Worm (Caenorhabditis elegans) whole organism, young adult: ENCODE data around the gene par-1.

Experiments used
- B0336.3 ChIP-seq: fragments of 200-800 bp; sonication (Bioruptor generic); IDR thresholded peaks from 2 replicates; pipeline ENCODE4 v1.3.6; 2022; ENCODE audit warnings: missing genetic modification characterization, missing compliant biosample characterization
- F22D6.2 ChIP-seq: sonication (generic microtip); optimal IDR thresholded peaks from 2 replicates; lab custom pipeline; 2016; ENCODE audit warnings: mild to moderate bottlenecking, missing genetic modification characterization, missing compliant biosample characterization
- F39B2.1 ChIP-seq: fragments of 200-800 bp; sonication (Bioruptor generic); IDR thresholded peaks from 2 replicates; pipeline ENCODE4 v1.3.6; 2022; ENCODE audit warnings: missing genetic modification reagents, missing genetic modification characterization, missing compliant biosample characterization
- F52B5.7 ChIP-seq: sonication (generic microtip); optimal IDR thresholded peaks from 2 replicates; lab custom pipeline; 2016; ENCODE audit warnings: mild to moderate bottlenecking, missing genetic modification characterization, missing compliant biosample characterization
- K11D2.4 ChIP-seq: fragments of 200-800 bp; sonication (Bioruptor generic); IDR thresholded peaks from 2 replicates; pipeline ENCODE4 v1.3.6; 2022; ENCODE audit warnings: missing genetic modification reagents, missing genetic modification characterization, missing compliant biosample characterization
- T07F8.4 ChIP-seq: sonication (generic microtip); optimal IDR thresholded peaks from 2 replicates; lab custom pipeline; 2016; ENCODE audit warnings: mild to moderate bottlenecking, missing genetic modification characterization, moderate library complexity, missing compliant biosample characterization
- Y53G8AR.9 ChIP-seq: fragments of 200-800 bp; sonication (Bioruptor generic); conservative IDR thresholded peaks from 2 replicates; pipeline ENCODE4 v1.3.6; 2022; ENCODE audit warnings: missing genetic modification reagents, missing genetic modification characterization, missing compliant biosample characterization
- Y56A3A.18 ChIP-seq: fragments of 200-800 bp; sonication (Bioruptor generic); IDR thresholded peaks from 2 replicates; pipeline ENCODE4 v1.3.6; 2022; ENCODE audit warnings: missing genetic modification reagents, missing genetic modification characterization, missing compliant biosample characterization
- akir-1 ChIP-seq: fragments of 200-800 bp; sonication (Bioruptor generic); optimal IDR thresholded peaks from 2 replicates; lab custom pipeline; 2018; ENCODE audit warnings: mild to moderate bottlenecking, missing genetic modification characterization, moderate library complexity, missing compliant biosample characterization
- athp-1 ChIP-seq: sonication (generic microtip); optimal IDR thresholded peaks from 2 replicates; lab custom pipeline; 2017; ENCODE audit warnings: mild to moderate bottlenecking, missing genetic modification characterization, missing compliant biosample characterization
- attf-6 ChIP-seq: fragments of 200-800 bp; sonication (Bioruptor generic); IDR thresholded peaks from 2 replicates; pipeline ENCODE4 v1.3.6; 2022; ENCODE audit warnings: missing genetic modification reagents, missing genetic modification characterization, missing compliant biosample characterization
- bed-2 ChIP-seq: fragments of 200-800 bp; sonication (Bioruptor generic); IDR thresholded peaks from 2 replicates; pipeline ENCODE4 v1.3.6; 2022; ENCODE audit warnings: missing genetic modification reagents, missing genetic modification characterization, missing compliant biosample characterization
- ceh-100 ChIP-seq: fragments of 200-800 bp; sonication (Bioruptor generic); IDR thresholded peaks from 2 replicates; pipeline ENCODE4 v1.3.6; 2022; ENCODE audit warnings: missing genetic modification reagents, missing genetic modification characterization, missing compliant biosample characterization
- ceh-79 ChIP-seq: sonication (generic microtip); optimal IDR thresholded peaks from 2 replicates; lab custom pipeline; 2017; ENCODE audit warnings: mild to moderate bottlenecking, missing genetic modification characterization, missing compliant biosample characterization
- dpl-1 ChIP-seq: fragments of 150-350 bp; optimal IDR thresholded peaks from 2 replicates; lab custom pipeline; 2014; ENCODE audit warnings: missing biosample characterization, missing genetic modification reagents, missing genetic modification characterization
- efl-1 ChIP-seq: fragments of 150-350 bp; optimal IDR thresholded peaks from 2 replicates; lab custom pipeline; 2014; ENCODE audit warnings: missing biosample characterization, missing genetic modification reagents, missing genetic modification characterization
- egrh-3 ChIP-seq: fragments of 200-800 bp; sonication (Bioruptor generic); IDR thresholded peaks from 2 replicates; pipeline ENCODE4 v1.3.6; 2022; ENCODE audit warnings: missing genetic modification reagents, missing genetic modification characterization, missing compliant biosample characterization
- hlh-12 ChIP-seq: sonication (generic microtip); optimal IDR thresholded peaks from 2 replicates; lab custom pipeline; 2016; ENCODE audit warnings: missing genetic modification characterization, missing compliant biosample characterization
- hmg-1.2 ChIP-seq: fragments of 200-800 bp; sonication (Bioruptor generic); IDR thresholded peaks from 2 replicates; pipeline ENCODE4 v1.3.6; 2022; ENCODE audit warnings: missing genetic modification reagents, missing genetic modification characterization, missing compliant biosample characterization
- hrde-1 ChIP-seq: sonication (generic microtip); optimal IDR thresholded peaks from 2 replicates; lab custom pipeline; 2016; ENCODE audit warnings: missing genetic modification characterization, mild to moderate bottlenecking, missing compliant biosample characterization, moderate library complexity, missing genotype, missing genetic modification reagents, borderline replicate concordance
- hsf-1 ChIP-seq: fragments of 200-800 bp; sonication (Bioruptor generic); IDR thresholded peaks from 2 replicates; pipeline ENCODE4 v1.3.6; 2022; ENCODE audit warnings: missing genetic modification reagents, missing genetic modification characterization, missing compliant biosample characterization
- let-526 ChIP-seq: fragments of 200-800 bp; sonication (Bioruptor generic); IDR thresholded peaks from 2 replicates; pipeline ENCODE4 v1.3.6; 2022; ENCODE audit warnings: missing genetic modification reagents, missing genetic modification characterization, missing compliant biosample characterization
- lin-54 ChIP-seq: fragments of 200-800 bp; sonication (Bioruptor generic); optimal IDR thresholded peaks from 2 replicates; lab custom pipeline; 2018; ENCODE audit warnings: mild to moderate bottlenecking, missing genetic modification characterization, missing compliant biosample characterization
- lir-1 ChIP-seq: fragments of 200-800 bp; sonication (Bioruptor generic); conservative IDR thresholded peaks from 2 replicates; pipeline ENCODE4 v1.3.6; 2022; ENCODE audit warnings: missing genetic modification reagents, missing genetic modification characterization, missing compliant biosample characterization
- madf-6 ChIP-seq: fragments of 200-800 bp; sonication (Bioruptor generic); IDR thresholded peaks from 2 replicates; pipeline ENCODE4 v1.3.6; 2022; ENCODE audit warnings: missing genetic modification reagents, missing genetic modification characterization, missing compliant biosample characterization
- mcd-1 ChIP-seq: fragments of 200-800 bp; sonication (Bioruptor generic); IDR thresholded peaks from 2 replicates; pipeline ENCODE4 v1.3.6; 2022; ENCODE audit warnings: missing genetic modification reagents, missing genetic modification characterization, missing compliant biosample characterization
- mes-4 ChIP-seq: sonication (generic microtip); optimal IDR thresholded peaks from 2 replicates; lab custom pipeline; 2016; ENCODE audit warnings: missing genotype, missing genetic modification characterization, missing compliant biosample characterization
- mxl-1 ChIP-seq: sonication (generic microtip); optimal IDR thresholded peaks from 2 replicates; lab custom pipeline; 2016; ENCODE audit warnings: missing genetic modification characterization, missing compliant biosample characterization
- nfya-2 ChIP-seq: fragments of 200-800 bp; sonication (Bioruptor generic); IDR thresholded peaks from 2 replicates; pipeline ENCODE4 v1.3.6; 2022; ENCODE audit warnings: missing genetic modification reagents, missing genetic modification characterization, missing compliant biosample characterization
- nhr-120 ChIP-seq: fragments of 200-800 bp; sonication (Bioruptor generic); IDR thresholded peaks from 2 replicates; pipeline ENCODE4 v1.3.6; 2022; ENCODE audit warnings: missing genetic modification characterization, missing compliant biosample characterization
- nhr-80 ChIP-seq: sonication (generic microtip); optimal IDR thresholded peaks from 2 replicates; lab custom pipeline; 2016; ENCODE audit warnings: missing genetic modification characterization, missing compliant biosample characterization
- pbrm-1 ChIP-seq: fragments of 200-800 bp; sonication (Bioruptor generic); IDR thresholded peaks from 2 replicates; pipeline ENCODE4 v1.3.6; 2022; ENCODE audit warnings: missing genetic modification reagents, missing genetic modification characterization, missing compliant biosample characterization
- rcor-1 ChIP-seq: fragments of 200-800 bp; sonication (Bioruptor generic); IDR thresholded peaks from 2 replicates; pipeline ENCODE4 v1.3.6; 2022; ENCODE audit warnings: missing genetic modification reagents, missing genetic modification characterization, missing compliant biosample characterization
- rec-8 ChIP-seq, 2 experiments: sonication (generic microtip); optimal IDR thresholded peaks; 2 replicates each; lab custom pipeline; 2016; ENCODE audit warnings: mild to moderate bottlenecking in 2 of 2, missing genetic modification characterization in 2 of 2, missing genetic modification reagents in 2 of 2, missing genotype in 2 of 2, missing biosample characterization in 1 of 2, missing compliant biosample characterization in 1 of 2, moderate library complexity in 1 of 2
- sea-2 ChIP-seq: fragments of 200-800 bp; sonication (Bioruptor generic); IDR thresholded peaks from 2 replicates; pipeline ENCODE4 v1.3.6; 2022; ENCODE audit warnings: missing genetic modification characterization, missing compliant biosample characterization
- somi-1 ChIP-seq: fragments of 200-800 bp; sonication (Bioruptor generic); optimal IDR thresholded peaks from 2 replicates; lab custom pipeline; 2018; ENCODE audit warnings: mild to moderate bottlenecking, missing genetic modification characterization, missing compliant biosample characterization
- sptf-2 ChIP-seq: fragments of 200-800 bp; sonication (Bioruptor generic); optimal IDR thresholded peaks from 2 replicates; lab custom pipeline; 2018; ENCODE audit warnings: mild to moderate bottlenecking, missing genetic modification characterization, missing compliant biosample characterization
- unc-130 ChIP-seq: sonication (generic microtip); optimal IDR thresholded peaks from 2 replicates; lab custom pipeline; 2016; ENCODE audit warnings: missing genetic modification reagents, missing genetic modification characterization, missing compliant biosample characterization
- xnd-1 ChIP-seq: sonication (generic microtip); optimal IDR thresholded peaks from 2 replicates; lab custom pipeline; 2016; ENCODE audit warnings: missing genotype, missing genetic modification reagents, missing genetic modification characterization, missing compliant biosample characterization
- ztf-18 ChIP-seq: sonication (generic microtip); optimal IDR thresholded peaks from 2 replicates; lab custom pipeline; 2016; ENCODE audit warnings: missing genotype, mild to moderate bottlenecking, missing genetic modification characterization, missing compliant biosample characterization
- ztf-25 ChIP-seq: fragments of 200-800 bp; sonication (Bioruptor generic); IDR thresholded peaks from 2 replicates; pipeline ENCODE4 v1.3.6; 2022; ENCODE audit warnings: missing genetic modification reagents, missing genetic modification characterization, missing compliant biosample characterization
- ztf-26 ChIP-seq: sonication (generic microtip); optimal IDR thresholded peaks from 2 replicates; lab custom pipeline; 2017; ENCODE audit warnings: missing genetic modification characterization, missing compliant biosample characterization

par-1 gene

ce11 chrV:14192870-14193269, 47.7 kb upstream of the par-1 start (continued):
- TF ChIP-seq mxl-1 (no peak), F39B2.1 (GFP tag; lab: Robert Waterston, UW) (no peak), T07F8.4 (tag; lab: Kevin White, UChicago) (no peak), egrh-3 (no peak), K11D2.4 (GFP tag; lab: Robert Waterston, UW) (no peak), ceh-100 (no peak), dpl-1 (GFP tag; lab: Kevin White, UChicago) (peak; percentile 18), Y56A3A.18 (GFP tag; lab: Robert Waterston, UW) (no peak), mes-4 (tag; lab: Kevin White, UChicago) (no peak), xnd-1 (tag; lab: Kevin White, UChicago) (peak; percentile 93), sptf-2 (no peak), nhr-80 (tag; lab: Kevin White, UChicago) (no peak), let-526 (GFP tag; lab: Robert Waterston, UW) (no peak), rec-8 (tag; optimal IDR thresholded peaks at IDR 0.05; lab: Kevin White, UChicago) (no peak), nfya-2 (GFP tag; lab: Robert Waterston, UW) (no peak), F22D6.2 (tag; lab: Kevin White, UChicago) (no peak), sea-2 (GFP tag; lab: Robert Waterston, UW) (no peak), Y53G8AR.9 (GFP tag; lab: Robert Waterston, UW) (0 out of 2 replicates have a peak, but pooled peaks have one; percentile 17), hlh-12 (tag; lab: Kevin White, UChicago) (no peak), ztf-18 (no peak), bed-2 (no peak), hrde-1 (no peak), somi-1 (GFP tag; lab: Kevin White, UChicago) (no peak), hsf-1 (GFP tag; lab: Robert Waterston, UW) (no peak), athp-1 (peak; percentile 3), mcd-1 (GFP tag; lab: Robert Waterston, UW) (no peak), attf-6 (no peak), madf-6 (peak; percentile 94), ceh-79 (tag; lab: Kevin White, UChicago) (no peak), akir-1 (no peak), pbrm-1 (no peak), efl-1 (GFP tag; lab: Kevin White, UChicago) (peak; percentile 14), ztf-26 (no peak), lir-1 (GFP tag; lab: Robert Waterston, UW) (no peak), ztf-25 (GFP tag; lab: Robert Waterston, UW) (no peak)

- TF ChIP-seq ceh-79 (tag; lab: Kevin White, UChicago) = no peak
- no peak for TF ChIP-seq T07F8.4 (tag; lab: Kevin White, UChicago)
- TF ChIP-seq B0336.3 (GFP tag; lab: Robert Waterston, UW) = no peak
- no peak for TF ChIP-seq hmg-1.2 (GFP tag; lab: Robert Waterston, UW)
- no peak for TF ChIP-seq nhr-120 (GFP tag; lab: Robert Waterston, UW)
- TF ChIP-seq F52B5.7 = no peak
- TF ChIP-seq rcor-1 (GFP tag; lab: Robert Waterston, UW) = no peak
- TF ChIP-seq sptf-2 = no peak
- no peak for TF ChIP-seq K11D2.4 (GFP tag; lab: Robert Waterston, UW)
- no peak for TF ChIP-seq unc-130 (GFP tag; lab: Kevin White, UChicago)
- TF ChIP-seq lin-54 = no peak
Observed at ce11 chrV:14187104-14187503, 41.9 kb upstream of the par-1 start.
